Fruit fly (Drosophila melanogaster): ENCODE data around the gene Brr2.

Brr2 gene

DNA sequence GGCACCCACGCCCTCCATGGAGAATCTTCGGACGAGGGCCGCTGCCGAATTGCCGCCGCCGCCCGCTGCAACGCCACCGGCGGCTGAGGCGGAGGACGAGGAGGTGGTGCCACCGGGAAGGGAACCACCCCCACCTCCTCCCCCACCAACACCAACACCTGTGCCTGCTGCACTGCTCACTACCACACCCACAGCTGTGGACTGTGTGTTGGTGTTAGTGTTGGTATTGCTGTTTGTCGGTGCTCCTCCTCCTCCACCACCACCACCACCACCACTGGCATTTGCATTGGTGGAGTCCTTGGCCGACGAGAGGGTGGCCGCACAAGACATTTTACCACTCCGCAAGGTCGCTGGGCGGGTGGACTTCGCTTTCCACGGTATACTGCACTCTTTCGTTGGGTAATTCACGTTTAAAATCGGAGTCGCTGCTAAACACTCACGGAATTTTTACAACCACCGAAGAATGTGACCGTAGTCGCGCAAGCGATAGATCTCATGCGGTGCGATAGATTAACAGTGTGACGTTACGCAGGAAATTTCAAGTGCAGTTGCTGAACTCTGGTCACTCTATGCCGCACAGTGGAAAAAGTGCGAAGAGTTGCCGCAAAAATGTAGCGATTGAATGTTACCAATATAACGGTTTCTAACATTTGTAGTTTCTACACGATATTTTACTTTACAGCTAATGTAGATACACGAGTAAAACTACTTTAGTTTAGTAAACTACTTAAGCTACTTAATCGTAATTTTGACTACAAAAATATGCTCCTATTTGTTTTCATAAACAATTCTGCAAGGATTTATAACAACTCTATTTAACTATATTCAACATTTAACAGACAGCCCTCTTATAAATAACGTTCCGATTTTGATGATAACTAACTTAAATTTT, 43.9 kb upstream of the Brr2 start, which contains the start of gene mib1 (continued):
- TF ChIP-seq br (optimal IDR thresholded peaks at IDR 0.05) (no peak), CG13775 (GFP tag; optimal IDR thresholded peaks at IDR 0.05) (no peak), CG10979 (tag; optimal IDR thresholded peaks at IDR 0.05) (peak; percentile 19), CG5180 (GFP tag; optimal IDR thresholded peaks at IDR 0.05) (no peak), B-H1 (GFP tag; IDR thresholded peaks at IDR 0.05) (no peak; the same call in 2 of the 3 replicates), Blimp-1 (GFP tag; optimal IDR thresholded peaks at IDR 0.05) (peak; percentile 18), CG3281 (GFP tag; optimal IDR thresholded peaks at IDR 0.05) (no peak), MESR4 (GFP tag; optimal IDR thresholded peaks at IDR 0.05) (peak; percentile 99), onecut (GFP tag; IDR thresholded peaks at IDR 0.05) (peak; percentile 37; the same call in 1 of the 2 replicates), ind (GFP tag; optimal IDR thresholded peaks at IDR 0.05) (no peak), h (optimal IDR thresholded peaks at IDR 0.05) (no peak), odd (GFP tag; optimal IDR thresholded peaks at IDR 0.05) (peak; percentile 10), sob (GFP tag; IDR thresholded peaks at IDR 0.05) (peak; percentile 65; the same call in 1 of the 2 replicates), ci (GFP tag; IDR thresholded peaks at IDR 0.05) (peak; percentile 74), Neu2 (GFP tag; optimal IDR thresholded peaks at IDR 0.05; ENCODE audit: borderline replicate concordance) (no peak), CG30431 (GFP tag; optimal IDR thresholded peaks at IDR 0.05) (no peak), ab (GFP tag; optimal IDR thresholded peaks at IDR 0.05) (no peak), CG9817 (tag; optimal IDR thresholded peaks at IDR 0.05) (peak; percentile 38), CG31441 (GFP tag; IDR thresholded peaks at IDR 0.05) (peak; percentile 23; the same call in 1 of the 2 replicates), Deaf1 (tag; optimal IDR thresholded peaks at IDR 0.05) (peak; percentile 13), fd3F (GFP tag; optimal IDR thresholded peaks at IDR 0.05) (no peak), CG12744 (GFP tag; optimal IDR thresholded peaks at IDR 0.05) (no peak), CG31365 (tag; optimal IDR thresholded peaks at IDR 0.05) (peak; percentile 60), E2f1 (GFP tag; IDR thresholded peaks at IDR 0.05) (no peak), cg (GFP tag; optimal IDR thresholded peaks at IDR 0.05) (peak; percentile 98), CG10462 (GFP tag; optimal IDR thresholded peaks at IDR 0.05) (peak; percentile 42), dysf (GFP tag; IDR thresholded peaks at IDR 0.05) (peak; percentile 27; the same call in 1 of the 3 replicates), Dip2 (GFP tag; IDR thresholded peaks at IDR 0.05) (no peak), zfh2 (GFP tag; optimal IDR thresholded peaks at IDR 0.05) (peak; percentile 32), pita (GFP tag; optimal IDR thresholded peaks at IDR 0.05) (no peak), Hr51 (GFP tag; optimal IDR thresholded peaks at IDR 0.05) (peak in 1 of 2 experiments; percentile 5), CG14667 (GFP tag; IDR thresholded peaks at IDR 0.05) (no peak), p53 (GFP tag; optimal IDR thresholded peaks at IDR 0.05) (no peak), Elba2 (GFP tag; optimal IDR thresholded peaks at IDR 0.05) (no peak), ash1 (GFP tag; optimal IDR thresholded peaks at IDR 0.05) (peak; percentile 23), Mad (GFP tag; optimal IDR thresholded peaks at IDR 0.05) (no peak), lbe (GFP tag; optimal IDR thresholded peaks at IDR 0.05) (no peak), TFAM (GFP tag; optimal IDR thresholded peaks at IDR 0.05) (no peak), CG10267 (tag; optimal IDR thresholded peaks at IDR 0.05) (peak; percentile 79), jumu (GFP tag; optimal IDR thresholded peaks at IDR 0.05) (no peak), schlank (tag; optimal IDR thresholded peaks at IDR 0.05) (no peak), Six4 (GFP tag; optimal IDR thresholded peaks at IDR 0.05) (no peak), CG6854 (GFP tag; optimal IDR thresholded peaks at IDR 0.05) (no peak), ato (GFP tag; IDR thresholded peaks at IDR 0.05; ENCODE audit: partially characterized antibody) (peak; percentile 93), Ets97D (GFP tag; optimal IDR thresholded peaks at IDR 0.05) (peak; percentile 88), CG17829 (tag; optimal IDR thresholded peaks at IDR 0.05) (peak; percentile 38), CG2202 (tag; optimal IDR thresholded peaks at IDR 0.05) (no peak), repo (GFP tag; optimal IDR thresholded peaks at IDR 0.05) (no peak), dmrt99B (tag; optimal IDR thresholded peaks at IDR 0.05) (peak; percentile 37), ERR (GFP tag; optimal IDR thresholded peaks at IDR 0.05) (no peak)
